Fruit fly (Drosophila melanogaster): ENCODE results near the gene Nf-YC.

Nf-YC gene

dm6 chrX:6799261-6800022 is 21.3 kb downstream of the Nf-YC start:
- TF ChIP-seq N (GFP tag; optimal IDR thresholded peaks at IDR 0.05) (no peak), OdsH (GFP tag; optimal IDR thresholded peaks at IDR 0.05) (no peak), Rel (GFP tag; optimal IDR thresholded peaks at IDR 0.05) (no peak), Rel (tag; optimal IDR thresholded peaks at IDR 0.05) (no peak), sv (GFP tag; optimal IDR thresholded peaks at IDR 0.05) (no peak), CG9705 (GFP tag; optimal IDR thresholded peaks at IDR 0.05) (no peak), GATAd (GFP tag; optimal IDR thresholded peaks at IDR 0.05) (no peak), psq (GFP tag; optimal IDR thresholded peaks at IDR 0.05) (no peak), rgr (GFP tag; optimal IDR thresholded peaks at IDR 0.05) (no peak), br (GFP tag; optimal IDR thresholded peaks at IDR 0.05) (no peak), ey (GFP tag; optimal IDR thresholded peaks at IDR 0.05) (no peak), Vsx2 (GFP tag; optimal IDR thresholded peaks at IDR 0.05; ENCODE audit: partially characterized antibody) (no peak), sage (GFP tag; optimal IDR thresholded peaks at IDR 0.05) (no peak), dsf (GFP tag; optimal IDR thresholded peaks at IDR 0.05; ENCODE audit: borderline replicate concordance) (no peak), woc (GFP tag; optimal IDR thresholded peaks at IDR 0.05) (no peak), Hr83 (GFP tag; optimal IDR thresholded peaks at IDR 0.05; ENCODE audit: poor library complexity, severe bottlenecking) (no peak), Dif (GFP tag; optimal IDR thresholded peaks at IDR 0.05; ENCODE audit: partially characterized antibody) (no peak)

dm6 chrX:6796972-6797371 is 23.7 kb downstream of the Nf-YC start:
- no peak for TF ChIP-seq Myc (optimal IDR thresholded peaks at IDR 0.05)
- no peak for TF ChIP-seq Abd-B (GFP tag; optimal IDR thresholded peaks at IDR 0.05)
- TF ChIP-seq jim (GFP tag; optimal IDR thresholded peaks at IDR 0.05): no peak
- no peak for TF ChIP-seq usp (GFP tag; optimal IDR thresholded peaks at IDR 0.05)
- TF ChIP-seq rgr (GFP tag; optimal IDR thresholded peaks at IDR 0.05): no peak
- no peak for TF ChIP-seq CrebA (GFP tag; optimal IDR thresholded peaks at IDR 0.05; ENCODE audit: borderline replicate concordance)
- TF ChIP-seq ey (GFP tag; optimal IDR thresholded peaks at IDR 0.05): no peak
- no peak for TF ChIP-seq GATAd (GFP tag; optimal IDR thresholded peaks at IDR 0.05)
- no peak for TF ChIP-seq Sp1 (GFP tag; optimal IDR thresholded peaks at IDR 0.05)
- no peak for TF ChIP-seq sv (GFP tag; optimal IDR thresholded peaks at IDR 0.05)
- no peak for TF ChIP-seq dmrt93B (GFP tag; optimal IDR thresholded peaks at IDR 0.05)
- TF ChIP-seq CG32264 (GFP tag; optimal IDR thresholded peaks at IDR 0.05): no peak
- TF ChIP-seq Hnf4 (GFP tag; optimal IDR thresholded peaks at IDR 0.05): no peak
- TF ChIP-seq foxo (GFP tag; optimal IDR thresholded peaks at IDR 0.05): no peak
- no peak for TF ChIP-seq fru (GFP tag; optimal IDR thresholded peaks at IDR 0.05)
- TF ChIP-seq HLH106 (tag; optimal IDR thresholded peaks at IDR 0.05): no peak
- no peak for TF ChIP-seq sage (GFP tag; optimal IDR thresholded peaks at IDR 0.05)

dm6 chrX:6795987-6796691 is 24.6 kb downstream of the Nf-YC start:
- no peak for TF ChIP-seq Myc (optimal IDR thresholded peaks at IDR 0.05)
- TF ChIP-seq psq (GFP tag; optimal IDR thresholded peaks at IDR 0.05): no peak
- TF ChIP-seq woc (GFP tag; optimal IDR thresholded peaks at IDR 0.05): no peak
- no peak for TF ChIP-seq usp (GFP tag; optimal IDR thresholded peaks at IDR 0.05)
- no peak for TF ChIP-seq HLH106 (tag; optimal IDR thresholded peaks at IDR 0.05)
- TF ChIP-seq N (GFP tag; optimal IDR thresholded peaks at IDR 0.05): no peak
- TF ChIP-seq GATAd (GFP tag; optimal IDR thresholded peaks at IDR 0.05): no peak
- TF ChIP-seq Dif (GFP tag; optimal IDR thresholded peaks at IDR 0.05; ENCODE audit: partially characterized antibody): no peak

DNA sequence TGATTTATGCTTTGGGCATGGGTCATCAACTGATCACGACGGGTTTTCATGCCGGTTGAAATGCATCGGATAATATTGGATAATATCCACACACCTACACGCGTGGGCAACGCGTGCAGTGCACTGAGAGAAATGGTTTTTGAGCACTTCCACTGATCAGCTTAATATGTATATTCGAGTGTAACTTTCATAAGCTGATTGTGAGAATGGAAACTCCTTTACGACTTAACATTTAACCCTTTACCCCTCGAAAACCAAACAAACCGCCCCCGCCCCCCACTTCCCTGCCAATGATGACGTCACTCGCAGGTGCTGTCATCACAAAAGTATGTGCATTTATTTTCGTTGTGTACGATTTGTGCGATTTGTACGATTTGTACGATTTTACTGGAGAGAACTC is 25.9 kb downstream of the Nf-YC start:
- TF ChIP-seq GATAd (GFP tag; optimal IDR thresholded peaks at IDR 0.05): no peak
- TF ChIP-seq dmrt93B (GFP tag; optimal IDR thresholded peaks at IDR 0.05): peak; percentile 13
- peak in 1 of 2 experiments; percentile 27 for TF ChIP-seq foxo (GFP tag; optimal IDR thresholded peaks at IDR 0.05)
- TF ChIP-seq br (GFP tag; optimal IDR thresholded peaks at IDR 0.05): no peak
- TF ChIP-seq HLH106 (tag; optimal IDR thresholded peaks at IDR 0.05): peak; percentile 46

DNA sequence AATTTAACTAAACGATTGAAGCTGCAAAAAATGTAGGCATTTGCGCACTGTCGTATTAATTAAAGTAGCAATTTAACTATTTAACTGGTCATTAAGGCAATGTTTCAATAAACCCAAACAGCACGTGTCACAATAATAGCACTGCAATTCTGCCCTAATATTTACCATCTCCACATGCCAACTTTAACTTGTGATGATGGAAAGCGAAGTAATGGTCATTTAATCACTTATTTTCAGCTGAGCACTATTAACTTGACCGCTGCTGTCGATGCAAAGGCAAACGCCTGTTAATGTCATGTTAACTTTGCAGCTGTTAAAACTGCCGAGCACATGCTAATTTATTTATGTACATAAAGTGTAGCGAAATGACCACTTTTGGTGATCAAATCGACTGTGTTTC is 26.5 kb downstream of the Nf-YC start:
- TF ChIP-seq CG32264 (GFP tag; optimal IDR thresholded peaks at IDR 0.05): peak; percentile 43
- TF ChIP-seq sv (GFP tag; optimal IDR thresholded peaks at IDR 0.05): peak; percentile 80
- no peak for TF ChIP-seq Hr78 (GFP tag; optimal IDR thresholded peaks at IDR 0.05)
- TF ChIP-seq usp (GFP tag; optimal IDR thresholded peaks at IDR 0.05): no peak
- no peak for TF ChIP-seq jim (GFP tag; optimal IDR thresholded peaks at IDR 0.05)
- TF ChIP-seq fru (GFP tag; optimal IDR thresholded peaks at IDR 0.05): peak; percentile 52
- peak; percentile 73 for TF ChIP-seq rgr (GFP tag; optimal IDR thresholded peaks at IDR 0.05)
- TF ChIP-seq ey (GFP tag; optimal IDR thresholded peaks at IDR 0.05): peak; percentile 78
- no peak for TF ChIP-seq Myc (optimal IDR thresholded peaks at IDR 0.05)
- no peak for TF ChIP-seq Jra (GFP tag; optimal IDR thresholded peaks at IDR 0.05)
- peak; percentile 56 for TF ChIP-seq br (GFP tag; optimal IDR thresholded peaks at IDR 0.05)
- TF ChIP-seq psq (GFP tag; optimal IDR thresholded peaks at IDR 0.05): peak; percentile 36
- no peak for TF ChIP-seq woc (GFP tag; optimal IDR thresholded peaks at IDR 0.05)
- peak; percentile 2 for TF ChIP-seq Hr83 (GFP tag; optimal IDR thresholded peaks at IDR 0.05; ENCODE audit: poor library complexity, severe bottlenecking)
- TF ChIP-seq foxo (GFP tag; optimal IDR thresholded peaks at IDR 0.05): peak in 1 of 2 experiments; percentile 48
- peak; percentile 66 for TF ChIP-seq HLH106 (tag; optimal IDR thresholded peaks at IDR 0.05)
- peak; percentile 48 for TF ChIP-seq Hnf4 (GFP tag; optimal IDR thresholded peaks at IDR 0.05)
- TF ChIP-seq h (GFP tag; optimal IDR thresholded peaks at IDR 0.05): peak; percentile 74
- TF ChIP-seq sage (GFP tag; optimal IDR thresholded peaks at IDR 0.05): peak; percentile 10
- TF ChIP-seq OdsH (GFP tag; optimal IDR thresholded peaks at IDR 0.05): peak; percentile 57
- TF ChIP-seq Sp1 (GFP tag; optimal IDR thresholded peaks at IDR 0.05): peak; percentile 47
- no peak for TF ChIP-seq dl (GFP tag; optimal IDR thresholded peaks at IDR 0.05; ENCODE audit: insufficient read depth in 1 of 2, partially characterized antibody in 2 of 2)
- TF ChIP-seq N (GFP tag; optimal IDR thresholded peaks at IDR 0.05): no peak
- peak; percentile 39 for TF ChIP-seq dmrt93B (GFP tag; optimal IDR thresholded peaks at IDR 0.05)

Measured in whole organism, wandering third instar larva.